Worm (Caenorhabditis elegans) whole organism, late embryonic: ENCODE measurements around the gene Y77E11A.23.

Source experiments
- Y22D7AL.16 ChIP-seq: sonication (generic microtip); optimal IDR thresholded peaks from 2 replicates; lab custom pipeline; 2016; ENCODE audit warnings: missing genetic modification characterization, missing compliant biosample characterization
- ama-1 ChIP-seq: fragments of 150-350 bp; optimal IDR thresholded peaks from 2 replicates; lab custom pipeline; 2014
- ceh-2 ChIP-seq: sonication (generic microtip); optimal IDR thresholded peaks from 2 replicates; lab custom pipeline; 2016; ENCODE audit warnings: missing genotype, missing genetic modification characterization, missing compliant biosample characterization
- ceh-30 ChIP-seq: fragments of 150-350 bp; optimal IDR thresholded peaks from 2 replicates; lab custom pipeline; 2014; ENCODE audit warnings: missing biosample characterization, missing genetic modification characterization
- ceh-34 ChIP-seq: sonication (generic microtip); optimal IDR thresholded peaks from 2 replicates; lab custom pipeline; 2016; ENCODE audit warnings: mild to moderate bottlenecking, missing genetic modification characterization, missing compliant biosample characterization
- dmd-4 ChIP-seq: sonication (generic microtip); optimal IDR thresholded peaks from 2 replicates; lab custom pipeline; 2016; ENCODE audit warnings: borderline replicate concordance, missing genetic modification characterization, missing compliant biosample characterization
- hlh-13 ChIP-seq: fragments of 200-800 bp; sonication (Bioruptor generic); optimal IDR thresholded peaks from 2 replicates; lab custom pipeline; 2018; ENCODE audit warnings: mild to moderate bottlenecking, missing genetic modification characterization, missing compliant biosample characterization
- nfya-1 ChIP-seq: sonication (generic microtip); optimal IDR thresholded peaks from 2 replicates; lab custom pipeline; 2017; ENCODE audit warnings: missing genetic modification characterization, mild to moderate bottlenecking, missing compliant biosample characterization, antibody characterized with exemption, moderate library complexity
- nhr-11 ChIP-seq: fragments of 150-350 bp; optimal IDR thresholded peaks from 2 replicates; lab custom pipeline; 2014; ENCODE audit warnings: missing biosample characterization, missing genetic modification characterization
- pag-3 ChIP-seq: sonication (generic microtip); optimal IDR thresholded peaks from 2 replicates; lab custom pipeline; 2016; ENCODE audit warnings: missing compliant biosample characterization, missing genetic modification characterization, borderline replicate concordance
- pha-4 ChIP-seq: fragments of 150-350 bp; optimal IDR thresholded peaks from 2 replicates; lab custom pipeline; 2018; ENCODE audit warnings: missing biosample characterization, missing genetic modification reagents, missing genetic modification characterization
- pqm-1 ChIP-seq: sonication (generic microtip); optimal IDR thresholded peaks from 2 replicates; lab custom pipeline; 2016; ENCODE audit warnings: missing genetic modification characterization, missing compliant biosample characterization
- pros-1 ChIP-seq: fragments of 150-350 bp; optimal IDR thresholded peaks from 2 replicates; lab custom pipeline; 2014; ENCODE audit warnings: missing biosample characterization, missing genetic modification reagents, missing genetic modification characterization
- sox-4 ChIP-seq: sonication (generic microtip); optimal IDR thresholded peaks from 2 replicates; lab custom pipeline; 2017; ENCODE audit warnings: mild to moderate bottlenecking, missing genetic modification characterization, inconsistent platforms, missing compliant biosample characterization

DNA sequence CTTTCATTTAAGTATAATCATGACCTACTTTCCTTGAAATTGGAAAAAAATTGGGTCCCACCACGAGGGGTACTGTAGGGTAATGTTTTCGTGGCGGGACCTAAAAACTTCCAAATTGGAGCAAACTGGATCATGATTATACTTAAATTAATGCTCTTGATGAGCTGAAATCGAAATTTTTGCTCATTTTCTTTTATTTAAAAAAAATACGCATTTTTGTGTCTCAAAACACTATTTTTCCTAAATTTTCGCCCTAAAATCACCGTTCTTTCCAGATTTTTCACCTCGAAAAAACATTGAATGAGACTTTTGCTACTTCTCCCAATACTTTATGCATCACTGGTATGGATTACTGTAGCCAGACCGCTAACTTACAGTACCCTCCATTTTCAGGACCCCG lies 23.9 kb downstream of the Y77E11A.23 start, which contains the start of gene spp-31:
- TF ChIP-seq ceh-30 (tag; lab: Kevin White, UChicago): no peak
- no peak for TF ChIP-seq ama-1
- TF ChIP-seq nhr-11 (tag; lab: Kevin White, UChicago): no peak
- TF ChIP-seq Y22D7AL.16 (tag; lab: Kevin White, UChicago): no peak
- no peak for TF ChIP-seq dmd-4 (tag; lab: Kevin White, UChicago)
- no peak for TF ChIP-seq ceh-2
- TF ChIP-seq ceh-34 (tag; lab: Kevin White, UChicago): no peak
- no peak for TF ChIP-seq sox-4 (tag; lab: Kevin White, UChicago)
- TF ChIP-seq pha-4 (tag; lab: Kevin White, UChicago): no peak
- TF ChIP-seq pqm-1: no peak
- TF ChIP-seq pag-3 (tag; lab: Kevin White, UChicago): no peak
- no peak for TF ChIP-seq nfya-1 (tag; lab: Kevin White, UChicago)
- TF ChIP-seq pros-1 (tag; lab: Kevin White, UChicago): no peak
- no peak for TF ChIP-seq hlh-13 (GFP tag; lab: Kevin White, UChicago)
